Fruit fly (Drosophila melanogaster) whole organism: Measurements from ENCODE around the gene CG13059.

Source experiments
- CG8478 ChIP-seq: fragments of >200 bp; optimal IDR thresholded peaks from 2 replicates; lab custom pipeline; 2018; ENCODE audit warnings: inconsistent platforms
- Dll ChIP-seq: fragments of >200 bp; optimal IDR thresholded peaks from 2 replicates; lab custom pipeline; 2017
- pan ChIP-seq: fragments of >200 bp; optimal IDR thresholded peaks from 2 replicates; lab custom pipeline; 2017
- psq ChIP-seq: fragments of >200 bp; optimal IDR thresholded peaks from 2 replicates; lab custom pipeline; 2017
- usp ChIP-seq: fragments of >200 bp; optimal IDR thresholded peaks from 2 replicates; lab custom pipeline; 2017; ENCODE audit warnings: missing biosample characterization, missing genetic modification characterization, mixed read lengths

dm6 chr3L:16281880-16282556, 41.5 kb upstream of the CG13059 start, which contains the start of gene CG13049:
- TF ChIP-seq usp (GFP tag; lab: Kevin White, UChicago) (no peak), CG8478 (lab: Kevin White, UChicago) (no peak), pan (no peak), psq (lab: Kevin White, UChicago) (no peak), Dll (lab: Kevin White, UChicago) (no peak)
